Worm (Caenorhabditis elegans): ENCODE data around the gene B0496.2.

Gene B0496.2

ce11 chrIV:7454890-7455289 is 7.2 kb downstream of the B0496.2 start:
- TF ChIP-seq fkh-3 (tag; optimal IDR thresholded peaks at IDR 0.05) (no peak), efl-1 (GFP tag; optimal IDR thresholded peaks at IDR 0.05) (no peak), egrh-3 (GFP tag; IDR thresholded peaks at IDR 0.05) (no peak)

ce11 chrIV:7456225-7456624 is 8.6 kb downstream of the B0496.2 start, which contains the start of gene F13B6.1:
Gene F13B6.1 (plus strand): TSS chrIV:7456525.
- TF ChIP-seq sea-2 (GFP tag; IDR thresholded peaks at IDR 0.05), result no peak
- TF ChIP-seq nfya-1 (tag; optimal IDR thresholded peaks at IDR 0.05; ENCODE audit: borderline replicate concordance, insufficient read depth), result no peak
- no peak for TF ChIP-seq chd-7 (tag; optimal IDR thresholded peaks at IDR 0.05)
- TF ChIP-seq ztf-3 (GFP tag; optimal IDR thresholded peaks at IDR 0.05), result no peak
- TF ChIP-seq mes-4 (tag; optimal IDR thresholded peaks at IDR 0.05), result no peak
- no peak for TF ChIP-seq B0019.2 (GFP tag; conservative IDR thresholded peaks at IDR 0.05)
- TF ChIP-seq hlh-26 (GFP tag; conservative IDR thresholded peaks at IDR 0.05), result no peak
- TF ChIP-seq tbx-9 (tag; optimal IDR thresholded peaks at IDR 0.05; ENCODE audit: borderline replicate concordance), result no peak
- TF ChIP-seq madf-8 (GFP tag; conservative IDR thresholded peaks at IDR 0.05), result no peak
- TF ChIP-seq unc-62 (GFP tag; optimal IDR thresholded peaks at IDR 0.05), result no peak
- no peak for TF ChIP-seq B0035.1 (tag; optimal IDR thresholded peaks at IDR 0.05)
- TF ChIP-seq madf-6 (GFP tag; IDR thresholded peaks at IDR 0.05), result no peak
- no peak for TF ChIP-seq Y79H2A.3 (GFP tag; conservative IDR thresholded peaks at IDR 0.05)
- TF ChIP-seq madf-10 (tag; optimal IDR thresholded peaks at IDR 0.05), result no peak
- TF ChIP-seq lin-26 (GFP tag; IDR thresholded peaks at IDR 0.05), result no peak
- TF ChIP-seq nhr-179 (tag; optimal IDR thresholded peaks at IDR 0.05), result no peak
- no peak for TF ChIP-seq ztf-25 (GFP tag; IDR thresholded peaks at IDR 0.05)

- TF ChIP-seq bed-2 (GFP tag; IDR thresholded peaks at IDR 0.05), result no peak
- TF ChIP-seq ceh-100 (GFP tag; IDR thresholded peaks at IDR 0.05), result no peak
- no peak for TF ChIP-seq tlf-1 (GFP tag; optimal IDR thresholded peaks at IDR 0.05)
- no peak for TF ChIP-seq ceh-58 (GFP tag; IDR thresholded peaks at IDR 0.05)
- TF ChIP-seq ceh-79 (tag; optimal IDR thresholded peaks at IDR 0.05), result no peak
- TF ChIP-seq nfya-2 (GFP tag; IDR thresholded peaks at IDR 0.05), result no peak
- TF ChIP-seq madf-8 (GFP tag; conservative IDR thresholded peaks at IDR 0.05), result no peak
- no peak for TF ChIP-seq F23B12.7 (tag; optimal IDR thresholded peaks at IDR 0.05; ENCODE audit: insufficient read depth)
- no peak for TF ChIP-seq ceh-91 (GFP tag; IDR thresholded peaks at IDR 0.05)
- no peak for TF ChIP-seq efl-1 (GFP tag; optimal IDR thresholded peaks at IDR 0.05)
- no peak for TF ChIP-seq snpc-1.1 (tag; optimal IDR thresholded peaks at IDR 0.05; ENCODE audit: insufficient read depth)
Observed at ce11 chrIV:7460225-7460624, 12.6 kb downstream of the B0496.2 start, which contains the start of gene F13B6.2. Gene F13B6.2 (minus strand): TSS chrIV:7460325.

- TF ChIP-seq him-1 (tag; optimal IDR thresholded peaks at IDR 0.05) (no peak), attf-6 (GFP tag; IDR thresholded peaks at IDR 0.05) (no peak), ccch-3 (GFP tag; optimal IDR thresholded peaks at IDR 0.05) (no peak), lin-40 (tag; optimal IDR thresholded peaks at IDR 0.05) (no peak), nfya-2 (GFP tag; IDR thresholded peaks at IDR 0.05) (no peak), mxl-1 (tag; optimal IDR thresholded peaks at IDR 0.05) (no peak), F10E7.11 (tag; optimal IDR thresholded peaks at IDR 0.05) (no peak), xnd-1 (tag; optimal IDR thresholded peaks at IDR 0.05) (no peak), madf-6 (GFP tag; IDR thresholded peaks at IDR 0.05) (no peak), sdz-38 (tag; optimal IDR thresholded peaks at IDR 0.05) (no peak)
Observed at ce11 chrIV:7465857-7466256, 18.2 kb downstream of the B0496.2 start, which contains the start of gene F13B6.3. Gene F13B6.3 (minus strand): TSS chrIV:7465957.

Data from whole organism, young adult.